Worm (Caenorhabditis elegans) whole organism, early embryonic: ENCODE data around the gene F16G10.3.

Source experiments
- B0310.2 ChIP-seq: sonication (generic microtip); optimal IDR thresholded peaks from 2 replicates; lab custom pipeline; 2016; ENCODE audit warnings: mild to moderate bottlenecking, missing genetic modification characterization, missing compliant biosample characterization
- F13C5.2 ChIP-seq: sonication (generic microtip); optimal IDR thresholded peaks from 2 replicates; lab custom pipeline; 2017; ENCODE audit warnings: mild to moderate bottlenecking, missing genetic modification characterization, inconsistent platforms, missing compliant biosample characterization
- aly-1 ChIP-seq: sonication (generic microtip); optimal IDR thresholded peaks from 2 replicates; lab custom pipeline; 2016; ENCODE audit warnings: missing genetic modification characterization, missing compliant biosample characterization
- ama-1 ChIP-seq: fragments of 150-350 bp; optimal IDR thresholded peaks from 2 replicates; lab custom pipeline; 2014
- ceh-13 ChIP-seq: fragments of 200-800 bp; sonication (Bioruptor generic); optimal IDR thresholded peaks from 2 replicates; lab custom pipeline; 2018; ENCODE audit warnings: mild to moderate bottlenecking, missing genetic modification characterization, missing compliant biosample characterization
- ceh-36 ChIP-seq: sonication (generic microtip); optimal IDR thresholded peaks from 2 replicates; lab custom pipeline; 2016; ENCODE audit warnings: missing genetic modification characterization, inconsistent platforms, missing compliant biosample characterization
- ets-7 ChIP-seq: sonication (generic microtip); optimal IDR thresholded peaks from 2 replicates; lab custom pipeline; 2016; ENCODE audit warnings: missing genotype, missing genetic modification characterization, missing compliant biosample characterization
- flt-1 ChIP-seq: fragments of 200-800 bp; sonication (Bioruptor generic); IDR thresholded peaks from 2 replicates; pipeline ENCODE4 v1.3.6; 2022; ENCODE audit warnings: missing genetic modification characterization, missing compliant biosample characterization
- hmbx-1 ChIP-seq: sonication (generic microtip); optimal IDR thresholded peaks from 2 replicates; lab custom pipeline; 2016; ENCODE audit warnings: mild to moderate bottlenecking, missing genetic modification characterization, missing compliant biosample characterization
- hmg-4 ChIP-seq: fragments of 200-800 bp; sonication (Bioruptor generic); optimal IDR thresholded peaks from 2 replicates; lab custom pipeline; 2018; ENCODE audit warnings: mild to moderate bottlenecking, missing genetic modification characterization, missing compliant biosample characterization
- hnd-1 ChIP-seq: sonication (generic microtip); optimal IDR thresholded peaks from 2 replicates; lab custom pipeline; 2016; ENCODE audit warnings: missing genetic modification characterization, missing compliant biosample characterization
- pes-1 ChIP-seq: fragments of 200-800 bp; sonication (Bioruptor generic); IDR thresholded peaks from 2 replicates; pipeline ENCODE4 v1.3.6; 2022; ENCODE audit warnings: missing genetic modification reagents, missing genetic modification characterization, missing compliant biosample characterization
- scrt-1 ChIP-seq: fragments of 200-800 bp; sonication (Bioruptor generic); IDR thresholded peaks from 2 replicates; pipeline ENCODE4 v1.3.6; 2022; ENCODE audit warnings: missing genetic modification characterization, missing compliant biosample characterization
- sea-1 ChIP-seq: fragments of 200-800 bp; sonication (Bioruptor generic); conservative IDR thresholded peaks from 2 replicates; pipeline ENCODE4 v1.3.6; 2022; ENCODE audit warnings: missing genetic modification characterization, missing compliant biosample characterization
- tbx-11 ChIP-seq: fragments of 200-800 bp; sonication (Bioruptor generic); IDR thresholded peaks from 2 replicates; pipeline ENCODE4 v1.3.6; 2022; ENCODE audit warnings: missing genetic modification characterization, missing compliant biosample characterization
- tbx-37 ChIP-seq: fragments of 200-800 bp; sonication (Bioruptor generic); conservative IDR thresholded peaks from 2 replicates; pipeline ENCODE4 v1.3.6; 2022; ENCODE audit warnings: missing genetic modification reagents, missing genetic modification characterization, missing compliant biosample characterization
- tra-4 ChIP-seq: sonication (generic microtip); optimal IDR thresholded peaks from 2 replicates; lab custom pipeline; 2017; ENCODE audit warnings: missing genetic modification characterization, missing compliant biosample characterization

F16G10.3 gene

DNA sequence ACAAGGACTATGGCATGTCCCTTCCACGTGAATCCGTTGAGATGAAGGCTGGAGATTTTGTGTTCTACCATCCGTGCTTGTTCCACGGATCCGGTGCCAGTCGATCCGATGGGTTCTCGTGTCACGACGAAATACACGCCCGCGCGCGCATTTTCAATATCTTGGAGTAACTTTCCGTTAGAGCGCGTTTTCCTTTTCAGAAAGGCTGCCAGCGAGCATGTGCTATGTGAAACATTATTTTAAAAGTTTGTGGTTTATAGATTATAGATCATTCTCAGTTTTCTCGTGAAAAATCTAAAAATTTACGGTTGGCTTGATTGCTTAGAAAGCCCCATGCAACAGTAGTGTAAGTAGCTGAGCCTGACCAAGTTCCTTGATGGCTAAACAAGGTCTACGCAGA lies 46.6 kb downstream of the F16G10.3 start, which contains the start of gene fbxc-20:
TSS of gene fbxc-20 (plus strand) at position 301 of the 400 bp plus-strand sequence.
- TF ChIP-seq B0310.2 (no peak), hnd-1 (tag; lab: Kevin White, UChicago) (no peak), scrt-1 (GFP tag; lab: Robert Waterston, UW) (no peak), ceh-36 (tag; lab: Kevin White, UChicago) (no peak), ceh-13 (GFP tag; lab: Kevin White, UChicago) (no peak), hmg-4 (GFP tag; lab: Kevin White, UChicago) (no peak), F13C5.2 (no peak), ets-7 (no peak), pes-1 (GFP tag; lab: Robert Waterston, UW) (no peak), tra-4 (tag; lab: Kevin White, UChicago) (no peak), sea-1 (no peak), tbx-11 (GFP tag; lab: Robert Waterston, UW) (no peak), tbx-37 (GFP tag; lab: Robert Waterston, UW) (no peak), flt-1 (no peak), hmbx-1 (no peak), ama-1 (lab: Kevin White, UChicago) (no peak), aly-1 (tag; lab: Kevin White, UChicago) (no peak)

DNA sequence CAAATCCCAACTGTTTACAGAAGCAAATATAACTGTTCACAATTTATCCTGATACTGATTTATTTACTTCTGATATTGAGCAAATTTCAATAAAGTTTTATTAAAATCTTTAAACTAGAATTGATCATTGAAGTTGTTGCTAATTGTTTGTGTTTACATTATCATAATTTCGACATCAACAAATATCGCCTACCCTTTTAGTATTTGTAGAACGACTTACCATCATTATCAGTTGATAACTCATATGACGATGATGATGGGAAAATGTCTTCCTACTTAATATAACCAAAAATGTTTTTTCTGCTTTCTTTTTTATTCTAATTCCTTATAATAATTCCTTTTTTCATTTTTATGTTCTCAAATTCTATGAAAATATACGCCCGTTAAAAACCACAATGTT lies 48.5 kb downstream of the F16G10.3 start:
- TF ChIP-seq F13C5.2 = no peak
- TF ChIP-seq scrt-1 (GFP tag; lab: Robert Waterston, UW) = no peak
- TF ChIP-seq ama-1 (lab: Kevin White, UChicago) = no peak
- no peak for TF ChIP-seq pes-1 (GFP tag; lab: Robert Waterston, UW)
- TF ChIP-seq hmbx-1 = no peak
- TF ChIP-seq ets-7 = no peak
- TF ChIP-seq hnd-1 (tag; lab: Kevin White, UChicago) = no peak
- no peak for TF ChIP-seq hmg-4 (GFP tag; lab: Kevin White, UChicago)

DNA sequence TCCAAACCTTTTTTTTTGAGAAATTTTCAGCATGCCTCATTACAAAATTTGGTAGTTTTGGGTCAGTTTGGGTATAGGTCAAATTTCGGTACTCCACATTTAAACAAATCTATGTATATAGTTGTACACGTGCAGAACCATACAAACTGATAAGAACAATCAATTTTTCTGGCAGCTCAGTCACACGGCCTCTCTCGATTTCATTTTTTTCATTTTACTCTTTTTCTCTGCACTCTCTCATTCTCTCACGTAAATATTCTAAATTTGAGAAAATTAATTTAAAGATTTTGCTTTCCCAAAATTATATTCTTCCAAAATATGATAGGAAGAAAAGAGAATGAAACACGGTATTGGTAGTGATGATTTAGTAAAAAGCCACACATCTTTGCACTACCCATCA lies 49.0 kb downstream of the F16G10.3 start:
- TF ChIP-seq sea-1 = no peak
- TF ChIP-seq ceh-13 (GFP tag; lab: Kevin White, UChicago) = no peak
- TF ChIP-seq flt-1 = no peak
- no peak for TF ChIP-seq ama-1 (lab: Kevin White, UChicago)
- no peak for TF ChIP-seq tbx-11 (GFP tag; lab: Robert Waterston, UW)
- TF ChIP-seq hmg-4 (GFP tag; lab: Kevin White, UChicago) = no peak
- no peak for TF ChIP-seq hmbx-1
- TF ChIP-seq ets-7 = no peak
- no peak for TF ChIP-seq hnd-1 (tag; lab: Kevin White, UChicago)
- TF ChIP-seq tra-4 (tag; lab: Kevin White, UChicago) = no peak
- no peak for TF ChIP-seq tbx-37 (GFP tag; lab: Robert Waterston, UW)
- no peak for TF ChIP-seq B0310.2

DNA sequence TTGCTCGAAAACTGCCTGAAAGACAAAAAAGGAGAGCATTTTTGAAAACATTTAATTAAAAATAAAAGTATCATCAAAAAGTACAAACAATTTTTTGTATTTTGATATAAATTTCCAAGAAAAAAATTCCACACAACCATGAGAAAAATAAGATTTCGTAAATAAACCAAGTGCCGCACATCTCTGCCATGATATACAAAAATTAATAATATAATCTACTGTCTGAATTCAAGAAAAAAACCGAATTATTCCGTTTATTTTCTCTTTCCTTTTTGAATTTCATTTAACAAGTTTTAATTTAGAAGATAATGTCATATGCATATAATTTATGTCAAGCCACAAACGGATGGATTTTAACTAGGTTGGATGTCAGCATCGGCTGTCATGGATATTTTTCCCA lies 49.7 kb downstream of the F16G10.3 start, which contains the start of gene F42G2.2:
TSS of gene F42G2.2 (plus strand) at position 301 of the 400 bp plus-strand sequence.
- TF ChIP-seq hmbx-1 (no peak), sea-1 (no peak), tbx-11 (GFP tag; lab: Robert Waterston, UW) (no peak), ama-1 (lab: Kevin White, UChicago) (no peak), B0310.2 (no peak), aly-1 (tag; lab: Kevin White, UChicago) (no peak), F13C5.2 (no peak), ceh-13 (GFP tag; lab: Kevin White, UChicago) (no peak), tra-4 (tag; lab: Kevin White, UChicago) (no peak), hnd-1 (tag; lab: Kevin White, UChicago) (no peak), ets-7 (no peak), flt-1 (no peak), pes-1 (GFP tag; lab: Robert Waterston, UW) (no peak), ceh-36 (tag; lab: Kevin White, UChicago) (no peak), tbx-37 (GFP tag; lab: Robert Waterston, UW) (no peak), hmg-4 (GFP tag; lab: Kevin White, UChicago) (no peak), scrt-1 (GFP tag; lab: Robert Waterston, UW) (no peak)

DNA sequence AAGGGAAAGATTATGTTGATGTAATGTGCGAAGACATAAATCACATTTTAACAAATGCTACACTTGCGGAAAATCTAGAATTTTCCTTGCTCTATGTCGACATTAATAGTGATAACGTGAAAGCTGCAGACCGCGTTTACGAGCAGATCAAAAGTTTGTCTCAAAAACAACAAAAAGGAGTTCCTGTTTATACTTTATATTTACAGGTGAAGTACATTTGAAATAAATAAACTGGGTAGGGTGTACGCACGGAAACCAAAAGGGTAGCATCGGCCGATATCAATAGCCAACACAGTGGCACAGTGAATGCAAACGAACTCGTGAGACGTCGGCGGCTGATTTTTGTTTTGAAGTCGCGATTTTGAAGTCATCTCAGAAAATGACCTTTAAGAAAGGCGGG lies 50.2 kb downstream of the F16G10.3 start:
- TF ChIP-seq hmg-4 (GFP tag; lab: Kevin White, UChicago) (no peak), sea-1 (no peak), tra-4 (tag; lab: Kevin White, UChicago) (no peak), ama-1 (lab: Kevin White, UChicago) (no peak), scrt-1 (GFP tag; lab: Robert Waterston, UW) (no peak), tbx-11 (GFP tag; lab: Robert Waterston, UW) (no peak), hnd-1 (tag; lab: Kevin White, UChicago) (no peak)
